Worm (Caenorhabditis elegans): ENCODE results near the gene str-263.

ce11 chrV:15571006-15571526, 41.9 kb upstream of the str-263 start, which contains the start of gene fbxa-95:
- no peak for TF ChIP-seq lin-15B (tag; optimal IDR thresholded peaks at IDR 0.05)
- no peak for TF ChIP-seq nhr-12 (tag; optimal IDR thresholded peaks at IDR 0.05)
- no peak for TF ChIP-seq fos-1 (tag; optimal IDR thresholded peaks at IDR 0.05)
- no peak for TF ChIP-seq aly-2 (tag; optimal IDR thresholded peaks at IDR 0.05)
- no peak for TF ChIP-seq blmp-1 (tag; optimal IDR thresholded peaks at IDR 0.05)
- TF ChIP-seq lin-39 (tag; optimal IDR thresholded peaks at IDR 0.05), result no peak
- no peak for TF ChIP-seq ama-1 (optimal IDR thresholded peaks at IDR 0.05)
- TF ChIP-seq aha-1 (tag; optimal IDR thresholded peaks at IDR 0.05), result no peak
- TF ChIP-seq sptf-1 (tag; optimal IDR thresholded peaks at IDR 0.05), result no peak
- no peak for TF ChIP-seq alr-1 (tag; optimal IDR thresholded peaks at IDR 0.05; ENCODE audit: borderline replicate concordance)
- TF ChIP-seq unc-130 (tag; optimal IDR thresholded peaks at IDR 0.05), result no peak
